Worm (Caenorhabditis elegans): Measurements from ENCODE around the gene ugt-61.
A peak's percentile ranks its signal among the peaks of the same experiment; 100 is the strongest.

ugt-61 gene

ce11 chrV:4730075-4730474 lies 12.1 kb upstream of the ugt-61 start, which contains the start of gene tig-2 (continued):
- TF ChIP-seq aly-2 (tag; optimal IDR thresholded peaks at IDR 0.05) (no peak), nhr-28 (tag; optimal IDR thresholded peaks at IDR 0.05) (peak; percentile 48), lim-7 (GFP tag; IDR thresholded peaks at IDR 0.05) (no peak), mdl-1 (tag; optimal IDR thresholded peaks at IDR 0.05) (no peak), F44E2.7 (GFP tag; IDR thresholded peaks at IDR 0.05) (no peak), mxl-2 (GFP tag; conservative IDR thresholded peaks at IDR 0.05) (no peak), daf-8 (GFP tag; IDR thresholded peaks at IDR 0.05) (no peak), ceh-28 (tag; optimal IDR thresholded peaks at IDR 0.05) (no peak), lin-38 (GFP tag; IDR thresholded peaks at IDR 0.05) (no peak), nhr-76 (tag; optimal IDR thresholded peaks at IDR 0.05) (no peak), lin-39 (tag; optimal IDR thresholded peaks at IDR 0.05) (no peak), fkh-10 (GFP tag; optimal IDR thresholded peaks at IDR 0.05) (no peak), ceh-62 (tag; optimal IDR thresholded peaks at IDR 0.05) (no peak), Y5F2A.4 (GFP tag; optimal IDR thresholded peaks at IDR 0.05) (no peak), zip-2 (tag; optimal IDR thresholded peaks at IDR 0.05) (no peak), cey-2 (tag; optimal IDR thresholded peaks at IDR 0.05; ENCODE audit: borderline replicate concordance, insufficient read depth) (no peak), mxl-3 (GFP tag; optimal IDR thresholded peaks at IDR 0.05) (peak; percentile 65), daf-12 (tag; optimal IDR thresholded peaks at IDR 0.05) (no peak), set-16 (GFP tag; IDR thresholded peaks at IDR 0.05) (no peak), nhr-237 (tag; optimal IDR thresholded peaks at IDR 0.05) (no peak), snpc-4 (tag; optimal IDR thresholded peaks at IDR 0.05) (no peak), F37D6.2 (tag; optimal IDR thresholded peaks at IDR 0.05) (no peak), attf-4 (tag; optimal IDR thresholded peaks at IDR 0.05) (no peak), mes-2 (tag; optimal IDR thresholded peaks at IDR 0.05; ENCODE audit: poor library complexity, severe bottlenecking) (no peak), duxl-1 (tag; optimal IDR thresholded peaks at IDR 0.05; ENCODE audit: poor library complexity) (no peak), unc-62 (GFP tag; optimal IDR thresholded peaks at IDR 0.05 in 1 of 2) (peak in 1 of 2 experiments; percentile 99), unc-62 (tag; optimal IDR thresholded peaks at IDR 0.05) (no peak), sdz-12 (GFP tag; optimal IDR thresholded peaks at IDR 0.05) (no peak), zfp-2 (tag; optimal IDR thresholded peaks at IDR 0.05) (no peak), ceh-32 (tag; optimal IDR thresholded peaks at IDR 0.05; ENCODE audit: poor library complexity) (no peak), daf-19 (GFP tag; conservative IDR thresholded peaks at IDR 0.05) (no peak), mep-1 (tag; optimal IDR thresholded peaks at IDR 0.05) (peak; percentile 19), dpl-1 (GFP tag; optimal IDR thresholded peaks at IDR 0.05) (no peak), zag-1 (tag; optimal IDR thresholded peaks at IDR 0.05) (no peak), tag-97 (GFP tag; IDR thresholded peaks at IDR 0.05) (no peak), dmd-6 (GFP tag; IDR thresholded peaks at IDR 0.05) (peak; percentile 58), ces-1 (GFP tag; optimal IDR thresholded peaks at IDR 0.05) (no peak), pha-4 (GFP tag; IDR thresholded peaks at IDR 0.05) (no peak), pha-4 (tag; optimal IDR thresholded peaks at IDR 0.05) (no peak), zfp-3 (GFP tag; conservative IDR thresholded peaks at IDR 0.05) (no peak), ZK337.2 (GFP tag; IDR thresholded peaks at IDR 0.05) (no peak), hlh-11 (tag; optimal IDR thresholded peaks at IDR 0.05) (peak; percentile 28), unc-130 (GFP tag; optimal IDR thresholded peaks at IDR 0.05) (no peak), saeg-2 (GFP tag; IDR thresholded peaks at IDR 0.05) (0 out of 2 replicates have a peak, but pooled peaks have one; percentile 25), nhr-6 (tag; optimal IDR thresholded peaks at IDR 0.05) (no peak), nhr-11 (tag; optimal IDR thresholded peaks at IDR 0.05) (peak; percentile 16), hif-1 (tag; optimal IDR thresholded peaks at IDR 0.05) (no peak), nhr-102 (tag; optimal IDR thresholded peaks at IDR 0.05) (no peak), egl-27 (tag; optimal IDR thresholded peaks at IDR 0.05) (no peak), nhr-10 (tag; optimal IDR thresholded peaks at IDR 0.05) (no peak), nhr-25 (tag; optimal IDR thresholded peaks at IDR 0.05; ENCODE audit: borderline replicate concordance, insufficient read depth) (no peak), skn-1 (tag; optimal IDR thresholded peaks at IDR 0.05) (no peak), vab-7 (GFP tag; IDR thresholded peaks at IDR 0.05) (no peak)

Data from whole organism, L4 larva.